Worm (Caenorhabditis elegans) whole organism, L2 larva: ENCODE measurements around the gene dnj-15.

ENCODE experiments used
- ZK546.5 ChIP-seq: sonication (generic microtip); optimal IDR thresholded peaks from 2 replicates; lab custom pipeline; 2017; ENCODE audit warnings: missing biosample characterization, missing genetic modification characterization
- crh-2 ChIP-seq: sonication (generic microtip); optimal IDR thresholded peaks from 2 replicates; lab custom pipeline; 2017; ENCODE audit warnings: missing biosample characterization, missing genetic modification characterization
- nhr-129 ChIP-seq: fragments of 150-350 bp; optimal IDR thresholded peaks from 2 replicates; lab custom pipeline; 2014; ENCODE audit warnings: missing biosample characterization, missing genetic modification characterization
- ztf-4 ChIP-seq: fragments of 150-350 bp; optimal IDR thresholded peaks from 2 replicates; lab custom pipeline; 2014; ENCODE audit warnings: missing biosample characterization, missing genetic modification characterization

Gene dnj-15

DNA sequence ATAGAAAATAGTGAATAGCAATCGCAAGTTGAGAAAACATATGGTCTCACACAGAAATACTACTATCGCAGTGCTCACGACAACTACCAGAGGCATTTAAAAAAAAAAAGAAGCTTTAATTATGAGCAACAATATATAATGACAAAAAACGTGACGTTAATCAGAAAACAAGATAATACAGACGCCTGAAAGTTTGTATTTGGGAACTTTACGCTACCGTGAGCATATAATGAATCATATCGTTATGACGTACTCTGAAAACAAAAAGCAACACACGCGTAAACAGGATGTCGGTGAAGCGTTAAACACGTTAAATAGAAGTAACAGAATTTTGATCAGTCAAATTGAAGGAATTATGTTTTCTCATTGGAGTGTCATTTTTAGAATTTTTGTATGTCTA is 49.7 kb downstream of the dnj-15 start, which contains the start of gene srbc-71:
Gene srbc-71 (minus strand): TSS at position 101 of the 400 bp plus-strand sequence.
- TF ChIP-seq nhr-129 (tag; lab: Kevin White, UChicago), result no peak
- no peak for TF ChIP-seq ztf-4 (tag; lab: Kevin White, UChicago)
- TF ChIP-seq ZK546.5 (tag; lab: Kevin White, UChicago), result no peak

- TF ChIP-seq crh-2 (tag; lab: Kevin White, UChicago), result no peak
Measured at ce11 chrIV:4227917-4228316, 51.7 kb downstream of the dnj-15 start, which contains the start of gene srbc-70. Gene srbc-70 (minus strand): TSS chrIV:4228017.
